Worm (Caenorhabditis elegans): Measurements from ENCODE around the gene C33D9.3.

C33D9.3 gene

DNA sequence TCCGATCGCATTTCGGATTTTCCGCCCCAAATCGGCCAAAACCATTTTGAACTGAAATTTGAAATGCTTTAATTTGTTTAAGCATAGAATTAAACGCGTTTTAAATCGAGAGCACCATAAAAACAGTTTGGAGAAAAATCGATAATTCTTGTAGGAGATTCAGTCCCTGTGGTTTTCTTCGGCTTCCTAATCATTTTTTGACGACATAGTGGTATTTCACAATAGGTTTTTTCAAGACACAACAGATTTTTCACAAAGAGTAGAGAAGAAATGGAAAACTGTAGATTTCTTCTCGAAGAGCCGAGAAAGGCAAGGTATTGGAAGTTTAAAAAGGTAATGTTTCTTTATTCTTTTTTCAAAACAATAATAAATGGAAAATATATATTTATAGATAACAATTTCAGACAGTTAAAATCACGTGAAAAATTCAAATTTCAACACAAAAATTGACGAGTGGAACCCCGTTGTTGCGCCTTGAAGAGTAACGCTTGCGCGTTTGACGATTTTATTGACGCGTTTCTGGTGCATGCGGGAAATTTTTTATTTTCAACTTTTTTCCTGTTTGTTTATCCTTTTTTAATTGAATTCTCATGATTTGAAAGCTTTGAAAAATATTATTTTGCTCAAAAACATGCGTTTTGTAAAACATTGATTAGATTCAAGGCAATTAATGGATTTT is 48.9 kb downstream of the C33D9.3 start, which contains the start of gene F21D5.7 (continued):
- TF ChIP-seq madf-9 (GFP tag; conservative IDR thresholded peaks at IDR 0.05) (0 out of 2 replicates have a peak, but pooled peaks have one; percentile 37), rbr-2 (tag; optimal IDR thresholded peaks at IDR 0.05) (peak; percentile 64), lin-13 (GFP tag; optimal IDR thresholded peaks at IDR 0.05) (peak; percentile 35), F37D6.2 (tag; optimal IDR thresholded peaks at IDR 0.05) (peak; percentile 22), ces-1 (GFP tag; optimal IDR thresholded peaks at IDR 0.05) (no peak), unc-62 (GFP tag; optimal IDR thresholded peaks at IDR 0.05 in 1 of 2) (peak in 1 of 2 experiments; percentile 51), unc-62 (tag; optimal IDR thresholded peaks at IDR 0.05) (no peak), R02D3.7 (tag; optimal IDR thresholded peaks at IDR 0.05) (no peak), zag-1 (tag; optimal IDR thresholded peaks at IDR 0.05) (no peak), mxl-3 (GFP tag; optimal IDR thresholded peaks at IDR 0.05) (peak; percentile 15), saeg-2 (GFP tag; IDR thresholded peaks at IDR 0.05) (no peak), hif-1 (tag; optimal IDR thresholded peaks at IDR 0.05) (peak in 1 of 2 experiments; percentile 44), nhr-48 (tag; optimal IDR thresholded peaks at IDR 0.05) (peak; percentile 13), aly-2 (tag; optimal IDR thresholded peaks at IDR 0.05) (no peak), duxl-1 (tag; optimal IDR thresholded peaks at IDR 0.05; ENCODE audit: poor library complexity) (peak; percentile 72), zfp-3 (GFP tag; conservative IDR thresholded peaks at IDR 0.05) (peak; percentile 35; the same call in 1 of the 2 replicates), fos-1 (tag; optimal IDR thresholded peaks at IDR 0.05) (no peak), sdz-12 (GFP tag; optimal IDR thresholded peaks at IDR 0.05) (no peak), egl-27 (tag; optimal IDR thresholded peaks at IDR 0.05) (no peak), lim-7 (GFP tag; IDR thresholded peaks at IDR 0.05) (no peak), dve-1 (tag; optimal IDR thresholded peaks at IDR 0.05; ENCODE audit: insufficient read depth) (peak; percentile 91), ceh-20 (GFP tag; IDR thresholded peaks at IDR 0.05) (no peak), ama-1 (optimal IDR thresholded peaks at IDR 0.05) (no peak), dmd-6 (GFP tag; IDR thresholded peaks at IDR 0.05) (no peak; the same call in none of the 2 replicates), nhr-111 (GFP tag; optimal IDR thresholded peaks at IDR 0.05) (no peak), lin-39 (tag; optimal IDR thresholded peaks at IDR 0.05) (no peak), ctbp-1 (GFP tag; IDR thresholded peaks at IDR 0.05) (peak; percentile 24; the same call in 1 of the 2 replicates), nhr-77 (tag; optimal IDR thresholded peaks at IDR 0.05) (peak; percentile 58), T26A8.4 (GFP tag; IDR thresholded peaks at IDR 0.05) (peak; percentile 94; the same call in 1 of the 2 replicates), lsy-2 (tag; optimal IDR thresholded peaks at IDR 0.05) (peak in 1 of 2 experiments; percentile 90), F10B5.3 (tag; optimal IDR thresholded peaks at IDR 0.05) (no peak), gei-8 (GFP tag; optimal IDR thresholded peaks at IDR 0.05) (no peak), nhr-25 (tag; optimal IDR thresholded peaks at IDR 0.05; ENCODE audit: borderline replicate concordance, insufficient read depth) (no peak), jun-1 (tag; optimal IDR thresholded peaks at IDR 0.05) (no peak)

DNA sequence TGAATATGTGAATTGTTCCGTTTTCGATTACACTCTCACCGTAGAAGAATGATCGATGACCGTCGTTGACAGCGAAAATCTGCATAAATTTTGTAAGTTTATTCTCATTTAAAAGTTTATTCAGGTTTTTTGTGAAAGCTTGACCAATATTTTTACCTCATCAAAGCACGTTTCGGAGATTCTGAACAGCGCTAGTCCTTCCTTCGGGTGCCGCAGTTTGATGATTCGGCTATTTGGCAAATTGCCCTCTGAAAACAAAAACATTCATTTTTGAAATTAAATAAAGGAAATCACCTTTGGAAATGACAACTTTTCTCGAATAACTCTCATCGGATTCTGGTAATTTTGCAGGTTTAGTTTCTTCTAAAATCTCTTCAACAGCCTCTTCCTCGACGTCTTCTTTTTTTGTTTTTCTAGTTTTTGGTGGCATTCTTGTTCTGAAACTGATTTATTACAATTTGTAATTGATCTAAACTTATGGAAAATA is 51.7 kb downstream of the C33D9.3 start, which contains the start of gene F21D5.6:
Gene F21D5.6 (minus strand): TSS at position 437 of the 487 bp plus-strand sequence.
- no peak for TF ChIP-seq nhr-77 (tag; optimal IDR thresholded peaks at IDR 0.05)
- TF ChIP-seq mxl-2 (GFP tag; conservative IDR thresholded peaks at IDR 0.05): no peak
- peak; percentile 18 for TF ChIP-seq dve-1 (tag; optimal IDR thresholded peaks at IDR 0.05; ENCODE audit: insufficient read depth)
- no peak for TF ChIP-seq hif-1 (tag; optimal IDR thresholded peaks at IDR 0.05)
- no peak for TF ChIP-seq mdl-1 (tag; optimal IDR thresholded peaks at IDR 0.05)
- TF ChIP-seq spr-3 (GFP tag; optimal IDR thresholded peaks at IDR 0.05): no peak
- TF ChIP-seq tag-97 (GFP tag; IDR thresholded peaks at IDR 0.05): no peak
- TF ChIP-seq lsy-2 (tag; optimal IDR thresholded peaks at IDR 0.05): no peak
- no peak for TF ChIP-seq pqm-1 (tag; optimal IDR thresholded peaks at IDR 0.05)
- TF ChIP-seq ceh-44 (GFP tag; IDR thresholded peaks at IDR 0.05): no peak
- TF ChIP-seq zag-1 (tag; optimal IDR thresholded peaks at IDR 0.05): no peak
- no peak for TF ChIP-seq ceh-28 (tag; optimal IDR thresholded peaks at IDR 0.05)
- TF ChIP-seq ztf-11 (tag; optimal IDR thresholded peaks at IDR 0.05): no peak
- TF ChIP-seq fos-1 (tag; optimal IDR thresholded peaks at IDR 0.05): no peak
- TF ChIP-seq ctbp-1 (GFP tag; IDR thresholded peaks at IDR 0.05): no peak
- TF ChIP-seq unc-39 (tag; optimal IDR thresholded peaks at IDR 0.05): no peak
- no peak for TF ChIP-seq F37D6.2 (tag; optimal IDR thresholded peaks at IDR 0.05)
- TF ChIP-seq F49E8.2 (tag; optimal IDR thresholded peaks at IDR 0.05; ENCODE audit: borderline replicate concordance): no peak
- TF ChIP-seq T26A8.4 (GFP tag; IDR thresholded peaks at IDR 0.05): peak; percentile 66; the same call in 1 of the 2 replicates
- TF ChIP-seq mep-1 (tag; optimal IDR thresholded peaks at IDR 0.05): peak; percentile 9
- no peak for TF ChIP-seq lir-3 (tag; optimal IDR thresholded peaks at IDR 0.05)
- TF ChIP-seq hlh-11 (tag; optimal IDR thresholded peaks at IDR 0.05): no peak
- TF ChIP-seq tra-1 (GFP tag; IDR thresholded peaks at IDR 0.05): no peak
